Worm (Caenorhabditis elegans) whole organism, L4 larva: ENCODE results near the gene F59A6.3.

Source experiments
- aly-2 ChIP-seq: sonication (generic microtip); optimal IDR thresholded peaks from 2 replicates; lab custom pipeline; 2018; ENCODE audit warnings: missing biosample characterization, missing genetic modification characterization
- dve-1 ChIP-seq: sonication (generic microtip); optimal IDR thresholded peaks from 2 replicates; lab custom pipeline; 2017; ENCODE audit warnings: antibody characterized with exemption, mild to moderate bottlenecking, missing genetic modification characterization, missing compliant biosample characterization; ENCODE audit not compliant: insufficient read depth
- lin-39 ChIP-seq: fragments of 150-350 bp; optimal IDR thresholded peaks from 2 replicates; lab custom pipeline; 2014; ENCODE audit warnings: missing biosample characterization, missing genetic modification reagents, missing genetic modification characterization
- lir-3 ChIP-seq: sonication (generic microtip); optimal IDR thresholded peaks from 2 replicates; lab custom pipeline; 2016; ENCODE audit warnings: mild to moderate bottlenecking, missing genetic modification characterization, missing compliant biosample characterization
- lsy-2 ChIP-seq, 2 experiments: fragments of 150-350 bp in 1 of 2; sonication (generic microtip) in 1 of 2; optimal IDR thresholded peaks; 2 replicates each; lab custom pipeline; 2014 to 2017; ENCODE audit warnings: missing biosample characterization in 2 of 2, missing genetic modification characterization in 2 of 2
- nhr-10 ChIP-seq: fragments of 150-350 bp; optimal IDR thresholded peaks from 2 replicates; lab custom pipeline; 2014; ENCODE audit warnings: missing biosample characterization, missing genetic modification characterization
- nhr-6 ChIP-seq: fragments of 150-350 bp; optimal IDR thresholded peaks from 2 replicates; lab custom pipeline; 2014; ENCODE audit warnings: missing biosample characterization, missing genetic modification characterization
- nhr-76 ChIP-seq: fragments of 150-350 bp; optimal IDR thresholded peaks from 2 replicates; lab custom pipeline; 2014; ENCODE audit warnings: missing biosample characterization, missing genetic modification characterization
- pha-4 ChIP-seq, 2 experiments: fragments of 150-350 bp in 1 of 2; fragments of 200-800 bp in 1 of 2; sonication (Bioruptor generic) in 1 of 2; IDR thresholded peaks in 1 of 2; optimal IDR thresholded peaks in 1 of 2; 2 replicates each; pipeline versions ENCODE4 v1.3.6 to Lab custom; 2014 to 2022; ENCODE audit warnings: missing genetic modification characterization in 2 of 2, missing genetic modification reagents in 2 of 2, missing biosample characterization in 1 of 2, missing compliant biosample characterization in 1 of 2
- snpc-4 ChIP-seq: fragments of 150-350 bp; optimal IDR thresholded peaks from 2 replicates; lab custom pipeline; 2014; ENCODE audit warnings: missing biosample characterization, missing genetic modification characterization
- zag-1 ChIP-seq: fragments of 150-350 bp; optimal IDR thresholded peaks from 2 replicates; lab custom pipeline; 2014; ENCODE audit warnings: missing biosample characterization, missing genetic modification characterization

ce11 chrII:5036128-5036527 lies 28.0 kb downstream of the F59A6.3 start, which contains the start of gene lrr-1:
- no peak for TF ChIP-seq nhr-76 (tag; lab: Kevin White, UChicago)
- TF ChIP-seq lin-39: no peak
- TF ChIP-seq nhr-10 (tag; lab: Kevin White, UChicago): no peak
- TF ChIP-seq aly-2: no peak
- no peak for TF ChIP-seq nhr-6
- TF ChIP-seq dve-1 (tag; lab: Kevin White, UChicago): no peak
- no peak for TF ChIP-seq pha-4 (GFP tag; IDR thresholded peaks at IDR 0.05; lab: Robert Waterston, UW)
- TF ChIP-seq pha-4 (tag; optimal IDR thresholded peaks at IDR 0.05; lab: Kevin White, UChicago): no peak
- no peak for TF ChIP-seq lir-3 (tag; lab: Kevin White, UChicago)
- TF ChIP-seq snpc-4: no peak
- TF ChIP-seq lsy-2 (tag; optimal IDR thresholded peaks at IDR 0.05; lab: Kevin White, UChicago): no peak
- no peak for TF ChIP-seq zag-1
